Worm (Caenorhabditis elegans) whole organism, L1 larva: ENCODE results near the gene E02H1.5.

ENCODE experiments used
- C04F5.9 ChIP-seq: sonication (generic microtip); optimal IDR thresholded peaks from 2 replicates; lab custom pipeline; 2016; ENCODE audit warnings: missing genetic modification characterization, missing compliant biosample characterization
- C16A3.4 ChIP-seq: fragments of 150-350 bp; optimal IDR thresholded peaks from 2 replicates; lab custom pipeline; 2014; ENCODE audit warnings: missing biosample characterization, missing genetic modification characterization
- F16B12.6 ChIP-seq: fragments of 150-350 bp; optimal IDR thresholded peaks from 2 replicates; lab custom pipeline; 2014; ENCODE audit warnings: missing biosample characterization, missing genetic modification characterization
- aha-1 ChIP-seq: fragments of 150-350 bp; optimal IDR thresholded peaks from 2 replicates; lab custom pipeline; 2014; ENCODE audit warnings: missing biosample characterization, missing genetic modification characterization
- alr-1 ChIP-seq: fragments of 200-800 bp; sonication (Bioruptor generic); optimal IDR thresholded peaks from 2 replicates; lab custom pipeline; 2018; ENCODE audit warnings: borderline replicate concordance, mild to moderate bottlenecking, missing genetic modification characterization, missing compliant biosample characterization
- ama-1 ChIP-seq: fragments of 150-350 bp; optimal IDR thresholded peaks from 2 replicates; lab custom pipeline; 2014
- blmp-1 ChIP-seq: fragments of 150-350 bp; optimal IDR thresholded peaks from 2 replicates; lab custom pipeline; 2014; ENCODE audit warnings: missing biosample characterization, missing genetic modification characterization
- ceh-63 ChIP-seq: fragments of 200-800 bp; sonication (Bioruptor generic); optimal IDR thresholded peaks from 2 replicates; lab custom pipeline; 2018; ENCODE audit warnings: mild to moderate bottlenecking, missing genetic modification characterization, missing compliant biosample characterization
- ceh-82 ChIP-seq, 3 experiments: fragments of 150-350 bp in 1 of 3; sonication (generic microtip) in 2 of 3; optimal IDR thresholded peaks; 2 replicates each; lab custom pipeline; 2014 to 2017; ENCODE audit warnings: missing biosample characterization in 3 of 3, missing genetic modification characterization in 3 of 3
- ceh-88 ChIP-seq: fragments of 200-800 bp; sonication (Bioruptor generic); IDR thresholded peaks from 2 replicates; pipeline ENCODE4 v1.3.6; 2022; ENCODE audit warnings: missing genetic modification characterization, missing compliant biosample characterization
- dsc-1 ChIP-seq: sonication (generic microtip); optimal IDR thresholded peaks from 2 replicates; lab custom pipeline; 2016; ENCODE audit warnings: mild to moderate bottlenecking, missing genetic modification characterization, missing compliant biosample characterization
- efl-1 ChIP-seq, 4 experiments: fragments of 150-350 bp; optimal IDR thresholded peaks in 3 of 4; peaks in 1 of 4; 1 replicate in 1 of 4; 2 replicates in 3 of 4; lab custom pipeline; 2014; ENCODE audit warnings: missing biosample characterization in 2 of 4, missing genetic modification characterization in 2 of 4, missing genetic modification reagents in 2 of 4
- egl-13 ChIP-seq: sonication (generic microtip); optimal IDR thresholded peaks from 2 replicates; lab custom pipeline; 2016; ENCODE audit warnings: missing genotype, missing genetic modification reagents, missing genetic modification characterization, missing compliant biosample characterization
- egl-27 ChIP-seq, 2 experiments: fragments of 150-350 bp in 1 of 2; sonication (generic microtip); optimal IDR thresholded peaks; 3 replicates each; lab custom pipeline; 2017 to 2018; ENCODE audit warnings: missing biosample characterization in 2 of 2, missing genetic modification characterization in 2 of 2, missing genetic modification reagents in 2 of 2
- elt-3 ChIP-seq, 6 experiments: fragments of 150-350 bp in 1 of 6; sonication (generic microtip); optimal IDR thresholded peaks; 2 replicates each; lab custom pipeline; 2017 to 2018; ENCODE audit warnings: missing biosample characterization in 6 of 6, missing genetic modification characterization in 6 of 6, inconsistent platforms in 1 of 6
- fkh-10 ChIP-seq: sonication (generic microtip); optimal IDR thresholded peaks from 2 replicates; lab custom pipeline; 2017; ENCODE audit warnings: missing biosample characterization, missing genetic modification reagents, missing genetic modification characterization
- fkh-4 ChIP-seq: sonication (generic microtip); optimal IDR thresholded peaks from 2 replicates; lab custom pipeline; 2016; ENCODE audit warnings: missing compliant biosample characterization, missing genetic modification characterization, borderline replicate concordance
- hlh-4 ChIP-seq: sonication (generic microtip); optimal IDR thresholded peaks from 2 replicates; lab custom pipeline; 2016; ENCODE audit warnings: mild to moderate bottlenecking, missing genetic modification characterization, missing compliant biosample characterization
- isw-1 ChIP-seq: fragments of 200-800 bp; sonication (Bioruptor generic); IDR thresholded peaks from 2 replicates; pipeline ENCODE4 v1.3.6; 2022; ENCODE audit warnings: missing genetic modification characterization, missing compliant biosample characterization
- lin-14 ChIP-seq: fragments of 200-800 bp; sonication (Bioruptor generic); optimal IDR thresholded peaks from 2 replicates; lab custom pipeline; 2018; ENCODE audit warnings: mild to moderate bottlenecking, missing genetic modification characterization, moderate library complexity, missing compliant biosample characterization
- lin-15B ChIP-seq: fragments of 150-350 bp; sonication (generic microtip); optimal IDR thresholded peaks from 3 replicates; lab custom pipeline; 2014; ENCODE audit warnings: missing biosample characterization, missing genetic modification characterization
- lir-3 ChIP-seq: sonication (generic microtip); optimal IDR thresholded peaks from 2 replicates; lab custom pipeline; 2016; ENCODE audit warnings: mild to moderate bottlenecking, missing genetic modification characterization, moderate library complexity, missing compliant biosample characterization; ENCODE audit not compliant: poor library complexity
- lsy-2 ChIP-seq, 2 experiments: fragments of 150-350 bp; optimal IDR thresholded peaks; 2 replicates each; lab custom pipeline; 2014; ENCODE audit warnings: missing biosample characterization in 2 of 2, missing genetic modification characterization in 2 of 2
- mdl-1 ChIP-seq, 2 experiments: fragments of 150-350 bp; optimal IDR thresholded peaks; 2 replicates each; lab custom pipeline; 2014 to 2017; ENCODE audit warnings: missing biosample characterization in 2 of 2, missing genetic modification characterization in 2 of 2, inconsistent platforms in 1 of 2
- nhr-12 ChIP-seq: sonication (generic microtip); optimal IDR thresholded peaks from 2 replicates; lab custom pipeline; 2017; ENCODE audit warnings: missing biosample characterization, missing genetic modification characterization
- nhr-19 ChIP-seq: fragments of 200-800 bp; sonication (Bioruptor generic); conservative IDR thresholded peaks from 2 replicates; pipeline ENCODE4 v1.3.6; 2022; ENCODE audit warnings: missing genetic modification characterization, missing compliant biosample characterization
- nhr-20 ChIP-seq: sonication (generic microtip); optimal IDR thresholded peaks from 2 replicates; lab custom pipeline; 2016; ENCODE audit warnings: mild to moderate bottlenecking, missing genetic modification characterization, missing compliant biosample characterization
- nhr-237 ChIP-seq: fragments of 150-350 bp; optimal IDR thresholded peaks from 2 replicates; lab custom pipeline; 2014; ENCODE audit warnings: missing biosample characterization, missing genetic modification characterization
- nhr-28 ChIP-seq: fragments of 150-350 bp; optimal IDR thresholded peaks from 2 replicates; lab custom pipeline; 2014; ENCODE audit warnings: missing biosample characterization, missing genetic modification characterization
- nhr-71 ChIP-seq: sonication (generic microtip); optimal IDR thresholded peaks from 2 replicates; lab custom pipeline; 2016; ENCODE audit warnings: mild to moderate bottlenecking, missing genetic modification characterization, moderate library complexity, missing compliant biosample characterization
- nhr-76 ChIP-seq: sonication (generic microtip); optimal IDR thresholded peaks from 2 replicates; lab custom pipeline; 2017; ENCODE audit warnings: missing biosample characterization, missing genetic modification characterization
- nhr-84 ChIP-seq: sonication (generic microtip); optimal IDR thresholded peaks from 2 replicates; lab custom pipeline; 2017; ENCODE audit warnings: missing biosample characterization, missing genetic modification characterization
- nhr-85 ChIP-seq: sonication (generic microtip); peaks from one replicate; lab custom pipeline; 2016; ENCODE audit warnings: missing genetic modification characterization, inconsistent platforms, missing compliant biosample characterization
- pax-3 ChIP-seq: fragments of 200-800 bp; sonication (Bioruptor generic); optimal IDR thresholded peaks from 2 replicates; lab custom pipeline; 2018; ENCODE audit warnings: mild to moderate bottlenecking, missing genetic modification characterization, moderate library complexity, missing compliant biosample characterization
- rnt-1 ChIP-seq: sonication (generic microtip); optimal IDR thresholded peaks from 2 replicates; lab custom pipeline; 2016; ENCODE audit warnings: mild to moderate bottlenecking, missing genetic modification characterization, moderate library complexity, missing compliant biosample characterization
- snpc-4 ChIP-seq: fragments of 150-350 bp; optimal IDR thresholded peaks from 2 replicates; lab custom pipeline; 2014; ENCODE audit warnings: missing biosample characterization, missing genetic modification characterization
- snu-23 ChIP-seq: sonication (generic microtip); optimal IDR thresholded peaks from 2 replicates; lab custom pipeline; 2016; ENCODE audit warnings: missing genetic modification characterization, missing compliant biosample characterization
- sox-4 ChIP-seq: sonication (generic microtip); optimal IDR thresholded peaks from 2 replicates; lab custom pipeline; 2016; ENCODE audit warnings: missing genetic modification characterization, missing compliant biosample characterization
- tbx-2 ChIP-seq: sonication (generic microtip); optimal IDR thresholded peaks from 2 replicates; lab custom pipeline; 2016; ENCODE audit warnings: missing genetic modification characterization, missing compliant biosample characterization
- unc-30 ChIP-seq: sonication (generic microtip); optimal IDR thresholded peaks from 2 replicates; lab custom pipeline; 2017; ENCODE audit warnings: missing biosample characterization, missing genetic modification characterization
- unc-62 ChIP-seq: fragments of 150-350 bp; optimal IDR thresholded peaks from 2 replicates; lab custom pipeline; 2014; ENCODE audit warnings: missing biosample characterization, missing genetic modification reagents, missing genetic modification characterization
- unc-86 ChIP-seq: sonication (generic microtip); optimal IDR thresholded peaks from 2 replicates; lab custom pipeline; 2016; ENCODE audit warnings: missing genetic modification characterization, missing compliant biosample characterization
- unc-98 ChIP-seq: fragments of 200-800 bp; sonication (Bioruptor generic); IDR thresholded peaks from 2 replicates; pipeline ENCODE4 v1.3.6; 2022; ENCODE audit warnings: missing genetic modification characterization, missing compliant biosample characterization
- vab-15 ChIP-seq: sonication (generic microtip); optimal IDR thresholded peaks from 2 replicates; lab custom pipeline; 2017; ENCODE audit warnings: missing genotype, mild to moderate bottlenecking, missing genetic modification characterization, missing compliant biosample characterization
- xbp-1 ChIP-seq: sonication (generic microtip); optimal IDR thresholded peaks from 2 replicates; lab custom pipeline; 2016; ENCODE audit warnings: missing genetic modification characterization, missing compliant biosample characterization
- ztf-11 ChIP-seq, 2 experiments: sonication (generic microtip); optimal IDR thresholded peaks; 2 replicates each; lab custom pipeline; 2016 to 2017; ENCODE audit warnings: missing genetic modification characterization in 2 of 2, missing biosample characterization in 1 of 2, missing compliant biosample characterization in 1 of 2

E02H1.5 gene

DNA sequence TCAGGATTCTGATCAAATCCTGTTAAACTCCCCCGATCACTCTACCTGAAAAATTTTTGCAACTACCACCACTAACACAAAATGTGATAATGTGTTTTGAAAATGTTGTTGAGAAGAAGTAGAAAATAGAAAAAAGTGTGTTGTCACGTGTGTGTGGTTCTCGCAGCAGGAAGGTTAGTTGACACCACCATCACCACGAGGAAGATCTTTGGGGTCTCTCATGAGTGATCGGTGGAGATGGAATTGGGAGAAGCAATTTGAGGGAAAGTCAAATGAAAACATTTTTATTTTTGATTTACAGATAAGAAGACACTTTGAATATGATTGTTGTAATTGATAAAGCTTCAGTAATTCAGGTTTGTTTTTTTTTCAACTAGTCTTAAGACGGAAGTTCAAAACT is 6.7 kb downstream of the E02H1.5 start (continued):
- TF ChIP-seq fkh-4 (tag; lab: Kevin White, UChicago) = no peak
- no peak for TF ChIP-seq ceh-88
- TF ChIP-seq nhr-84 = no peak
- no peak for TF ChIP-seq unc-62 (GFP tag; lab: Kevin White, UChicago)

DNA sequence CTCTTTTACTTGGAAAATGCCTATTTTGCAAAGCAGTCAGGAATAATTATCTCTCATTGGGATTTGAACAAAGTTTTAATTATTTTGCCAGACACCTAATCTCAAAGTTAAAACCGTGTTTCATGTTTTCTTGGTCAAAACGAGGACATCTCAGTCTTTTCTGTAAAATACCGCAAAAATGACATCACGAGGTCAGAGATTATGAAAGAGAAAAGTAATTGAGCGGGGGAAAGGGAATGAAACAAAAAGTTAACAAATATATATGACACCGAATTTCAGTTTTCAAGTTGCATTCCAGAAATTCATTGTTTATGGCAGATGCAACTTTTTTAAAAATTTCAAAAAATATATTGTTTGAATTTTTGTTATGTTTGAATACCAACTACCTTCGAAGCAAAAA is 7.5 kb downstream of the E02H1.5 start:
- peak; percentile 70 for TF ChIP-seq nhr-85
- TF ChIP-seq alr-1 (tag; lab: Kevin White, UChicago) = no peak
- TF ChIP-seq nhr-19 = peak; percentile 56
- peak; percentile 25 for TF ChIP-seq snu-23 (GFP tag; lab: Kevin White, UChicago)
- peak; percentile 5 for TF ChIP-seq lin-14 (GFP tag; lab: Kevin White, UChicago)
- peak; percentile 55 for TF ChIP-seq nhr-20 (tag; lab: Kevin White, UChicago)
- no peak for TF ChIP-seq nhr-76 (tag; lab: Kevin White, UChicago)
- TF ChIP-seq blmp-1 = peak; percentile 76
- TF ChIP-seq efl-1 (optimal IDR thresholded peaks at IDR 0.05; lab: Kevin White, UChicago) = no peak
- peak in 1 of 2 experiments; percentile 50 for TF ChIP-seq efl-1 (GFP tag; optimal IDR thresholded peaks at IDR 0.05 in 1 of 2; lab: Kevin White, UChicago)
- peak; percentile 45 for TF ChIP-seq nhr-71

DNA sequence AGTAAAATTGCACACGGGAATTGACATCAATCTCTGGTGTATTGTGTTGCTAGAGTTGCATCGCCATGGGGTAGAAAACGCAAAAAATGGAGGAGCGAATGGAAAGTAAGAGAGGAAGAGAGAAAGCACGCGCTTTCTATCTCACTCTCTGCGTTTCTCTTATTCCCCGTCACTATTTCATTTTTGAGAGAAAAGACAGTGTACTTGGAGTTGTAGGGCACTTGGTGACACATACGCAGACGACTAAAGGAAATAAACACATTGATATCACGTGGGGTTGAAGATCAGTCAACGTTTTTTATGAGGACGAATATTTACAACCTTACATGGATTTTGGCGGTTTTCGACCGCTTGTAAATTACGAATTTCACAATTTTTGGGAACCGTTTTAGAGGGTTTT is 8.4 kb downstream of the E02H1.5 start:
- peak; percentile 84 for TF ChIP-seq nhr-237 (tag; lab: Kevin White, UChicago)
- peak; percentile 66 for TF ChIP-seq egl-13 (tag; lab: Kevin White, UChicago)
- TF ChIP-seq lin-14 (GFP tag; lab: Kevin White, UChicago) = peak; percentile 99
- TF ChIP-seq aha-1 (tag; lab: Kevin White, UChicago) = no peak
- TF ChIP-seq isw-1 (GFP tag; lab: Robert Waterston, UW) = peak; percentile 79
- TF ChIP-seq ceh-82 (tag; optimal IDR thresholded peaks at IDR 0.05; lab: Kevin White, UChicago) = peak; percentile 68 to 91 (median 88)
- TF ChIP-seq unc-98 (GFP tag; lab: Robert Waterston, UW) = 0 out of 2 replicates have a peak, but pooled peaks have one; percentile 43
- TF ChIP-seq nhr-12 (tag; lab: Kevin White, UChicago) = no peak
- TF ChIP-seq alr-1 (tag; lab: Kevin White, UChicago) = no peak
- TF ChIP-seq unc-62 (GFP tag; lab: Kevin White, UChicago) = no peak
- TF ChIP-seq snpc-4 (tag; lab: Kevin White, UChicago) = peak; percentile 74
- TF ChIP-seq ceh-63 (GFP tag; lab: Kevin White, UChicago) = peak; percentile 29
- TF ChIP-seq fkh-10 (GFP tag; lab: Kevin White, UChicago) = peak; percentile 69
- peak; percentile 95 for TF ChIP-seq rnt-1 (tag; lab: Kevin White, UChicago)
- peak; percentile 89 for TF ChIP-seq lir-3 (tag; lab: Kevin White, UChicago)
- peak; percentile 95 to 100 for TF ChIP-seq mdl-1 (tag; optimal IDR thresholded peaks at IDR 0.05; lab: Kevin White, UChicago)
- TF ChIP-seq ztf-11 (tag; optimal IDR thresholded peaks at IDR 0.05; lab: Kevin White, UChicago) = no peak
- peak; percentile 72 for TF ChIP-seq sox-4
- TF ChIP-seq nhr-85 = peak; percentile 100
- peak; percentile 9 for TF ChIP-seq nhr-28
- TF ChIP-seq C16A3.4 (tag; lab: Kevin White, UChicago) = peak; percentile 97
- peak; percentile 5 for TF ChIP-seq unc-30 (tag; lab: Kevin White, UChicago)
- peak; percentile 85 for TF ChIP-seq pax-3 (tag; lab: Kevin White, UChicago)
- TF ChIP-seq unc-86 (tag; lab: Kevin White, UChicago) = peak; percentile 76
- peak; percentile 84 for TF ChIP-seq efl-1 (optimal IDR thresholded peaks at IDR 0.05; lab: Kevin White, UChicago)
- peak; percentile 64 to 97 for TF ChIP-seq efl-1 (GFP tag; optimal IDR thresholded peaks at IDR 0.05 in 1 of 2; lab: Kevin White, UChicago)
- TF ChIP-seq elt-3 (tag; optimal IDR thresholded peaks at IDR 0.05; lab: Kevin White, UChicago) = peak in 5 of 6 experiments; percentile 40 to 99 (median 95)
- TF ChIP-seq xbp-1 (tag; lab: Kevin White, UChicago) = peak; percentile 96
- TF ChIP-seq lsy-2 (tag; optimal IDR thresholded peaks at IDR 0.05; lab: Kevin White, UChicago) = peak; percentile 90 to 96
- no peak for TF ChIP-seq hlh-4
- TF ChIP-seq ceh-88 = peak; percentile 79
- peak; percentile 40 for TF ChIP-seq vab-15 (tag; lab: Kevin White, UChicago)
- TF ChIP-seq nhr-71 = peak; percentile 99
- TF ChIP-seq snu-23 (GFP tag; lab: Kevin White, UChicago) = peak; percentile 99
- TF ChIP-seq nhr-20 (tag; lab: Kevin White, UChicago) = peak; percentile 100
- TF ChIP-seq fkh-4 (tag; lab: Kevin White, UChicago) = no peak
- peak; percentile 75 for TF ChIP-seq ama-1 (lab: Kevin White, UChicago)
- peak; percentile 51 for TF ChIP-seq F16B12.6 (tag; lab: Kevin White, UChicago)
- TF ChIP-seq nhr-76 (tag; lab: Kevin White, UChicago) = no peak
- TF ChIP-seq tbx-2 (tag; lab: Kevin White, UChicago) = peak; percentile 96
- TF ChIP-seq lin-15B (tag; lab: Kevin White, UChicago) = peak; percentile 38
- peak; percentile 91 to 94 for TF ChIP-seq egl-27 (tag; optimal IDR thresholded peaks at IDR 0.05; lab: Kevin White, UChicago)
- TF ChIP-seq nhr-84 = no peak
- TF ChIP-seq dsc-1 = peak; percentile 74
- TF ChIP-seq C04F5.9 (tag; lab: Kevin White, UChicago) = peak; percentile 73
